Fruit fly (Drosophila melanogaster) Kc167 (cell line): ENCODE results near the gene CG4783.

Experiments used
- Myc ChIP-seq: fragments of >200 bp; optimal IDR thresholded peaks from 2 replicates; lab custom pipeline; 2017; ENCODE audit warnings: missing external identifiers
- Sin3A ChIP-seq: fragments of >200 bp; optimal IDR thresholded peaks from 2 replicates; lab custom pipeline; 2018; ENCODE audit warnings: missing external identifiers
- h ChIP-seq: fragments of >200 bp; optimal IDR thresholded peaks from 3 replicates; lab custom pipeline; 2018; ENCODE audit warnings: missing external identifiers
- psq ChIP-seq: fragments of >200 bp; optimal IDR thresholded peaks from 2 replicates; lab custom pipeline; 2017; ENCODE audit warnings: missing external identifiers
- ttk ChIP-seq: sonication (Bioruptor generic); optimal IDR thresholded peaks from 2 replicates; lab custom pipeline; 2017; ENCODE audit warnings: missing external identifiers

DNA sequence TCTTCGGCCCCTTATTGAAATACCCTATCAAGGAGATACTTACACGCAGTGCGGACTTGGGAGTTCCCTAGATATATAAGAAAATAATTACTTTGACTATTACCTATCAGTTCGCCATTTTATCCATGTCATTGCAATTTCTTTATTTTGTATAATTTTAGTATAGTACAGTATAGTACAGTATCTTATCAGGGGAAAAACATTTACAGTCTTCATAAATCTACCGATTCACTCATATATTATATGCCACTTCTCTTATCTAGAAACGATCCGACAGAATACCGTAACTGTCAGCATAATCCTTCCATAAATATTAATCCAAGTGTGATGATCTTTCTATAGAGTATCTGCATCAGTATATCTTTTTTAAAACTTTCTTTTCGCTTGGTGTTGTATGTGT is 48.2 kb downstream of the CG4783 start:
- TF ChIP-seq psq (lab: Kevin White, UChicago), result no peak
- no peak for TF ChIP-seq h (lab: Kevin White, UChicago)
- no peak for TF ChIP-seq Sin3A
- TF ChIP-seq Myc (lab: Kevin White, UChicago), result no peak
- TF ChIP-seq ttk (lab: Kevin White, UChicago), result no peak
